Fruit fly (Drosophila melanogaster) whole organism, prepupa: ENCODE data around the gene Ets97D.

Source experiments
- Blimp-1 ChIP-seq: fragments of 200-800 bp; sonication (Bioruptor generic); optimal IDR thresholded peaks from 3 replicates; lab custom pipeline; 2017; ENCODE audit warnings: missing biosample characterization, missing genetic modification characterization, mild to moderate bottlenecking, moderate library complexity, missing genetic modification reagents
- CG10631 ChIP-seq: fragments of 200-800 bp; sonication (Bioruptor generic); optimal IDR thresholded peaks from 2 replicates; lab custom pipeline; 2016; ENCODE audit warnings: missing biosample characterization, missing genetic modification characterization
- CG10669 ChIP-seq: fragments of 200-800 bp; sonication (Bioruptor generic); optimal IDR thresholded peaks from 3 replicates; lab custom pipeline; 2018; ENCODE audit warnings: missing biosample characterization, mild to moderate bottlenecking, missing genetic modification characterization, moderate library complexity
- CG11762 ChIP-seq: fragments of 200-800 bp; sonication (Bioruptor generic); optimal IDR thresholded peaks from 3 replicates; lab custom pipeline; 2016; ENCODE audit warnings: missing biosample characterization, missing genetic modification characterization; ENCODE audit not compliant: insufficient read depth
- CG11902 ChIP-seq: fragments of 200-800 bp; sonication (Bioruptor generic); optimal IDR thresholded peaks from 3 replicates; lab custom pipeline; 2016; ENCODE audit warnings: missing biosample characterization, missing genetic modification characterization
- CG15336 ChIP-seq: fragments of 200-800 bp; sonication (Bioruptor generic); IDR thresholded peaks from 2 replicates; pipeline ENCODE4 v1.3.6; 2022; ENCODE audit warnings: missing biosample characterization, missing genetic modification characterization
- CG1621 ChIP-seq: fragments of 200-800 bp; sonication (Bioruptor generic); optimal IDR thresholded peaks from 3 replicates; lab custom pipeline; 2018; ENCODE audit warnings: missing biosample characterization, mild to moderate bottlenecking, missing genetic modification characterization
- CG3032 ChIP-seq: fragments of 200-800 bp; optimal IDR thresholded peaks from 2 replicates; lab custom pipeline; 2019; ENCODE audit warnings: missing biosample characterization, mild to moderate bottlenecking, missing genetic modification characterization, moderate library complexity
- CG31627 ChIP-seq: fragments of 200-800 bp; sonication (Bioruptor generic); optimal IDR thresholded peaks from 3 replicates; lab custom pipeline; 2016; ENCODE audit warnings: missing biosample characterization, missing genetic modification characterization
- CG32006 ChIP-seq: fragments of 200-800 bp; sonication (Bioruptor generic); optimal IDR thresholded peaks from 3 replicates; lab custom pipeline; 2017; ENCODE audit warnings: missing biosample characterization, mild to moderate bottlenecking, missing genetic modification characterization
- CG34406 ChIP-seq: fragments of 200-800 bp; sonication (Bioruptor generic); optimal IDR thresholded peaks from 3 replicates; lab custom pipeline; 2016; ENCODE audit warnings: missing biosample characterization, missing genetic modification characterization
- CG6276 ChIP-seq: fragments of 200-800 bp; sonication (Bioruptor generic); optimal IDR thresholded peaks from 2 replicates; lab custom pipeline; 2017; ENCODE audit warnings: missing biosample characterization, mild to moderate bottlenecking, missing genetic modification characterization
- CG6792 ChIP-seq: fragments of 200-800 bp; sonication (Bioruptor generic); optimal IDR thresholded peaks from 3 replicates; lab custom pipeline; 2016; ENCODE audit warnings: missing biosample characterization, missing genetic modification characterization
- CG6808 ChIP-seq: fragments of 200-800 bp; sonication (Bioruptor generic); optimal IDR thresholded peaks from 3 replicates; lab custom pipeline; 2017; ENCODE audit warnings: missing biosample characterization, missing genetic modification characterization, mild to moderate bottlenecking, moderate library complexity, missing genetic modification reagents
- CG6854 ChIP-seq: fragments of 200-800 bp; sonication (Bioruptor generic); optimal IDR thresholded peaks from 2 replicates; lab custom pipeline; 2017; ENCODE audit warnings: missing biosample characterization, mild to moderate bottlenecking, missing genetic modification characterization
- CG8319 ChIP-seq: fragments of 200-800 bp; sonication (Bioruptor generic); optimal IDR thresholded peaks from 3 replicates; lab custom pipeline; 2016; ENCODE audit warnings: missing biosample characterization, missing genetic modification characterization
- CG8632 ChIP-seq: fragments of 200-800 bp; sonication (Bioruptor generic); optimal IDR thresholded peaks from 3 replicates; lab custom pipeline; 2016; ENCODE audit warnings: missing biosample characterization, missing genetic modification characterization
- CG9139 ChIP-seq: fragments of 200-800 bp; sonication (Bioruptor generic); optimal IDR thresholded peaks from 3 replicates; lab custom pipeline; 2017; ENCODE audit warnings: missing biosample characterization, mild to moderate bottlenecking, missing genetic modification characterization
- Eip75B ChIP-seq: fragments of 200-800 bp; sonication (Bioruptor generic); optimal IDR thresholded peaks from 3 replicates; lab custom pipeline; 2016; ENCODE audit warnings: missing biosample characterization, missing genetic modification characterization
- Eip78C ChIP-seq: fragments of 200-800 bp; sonication (Bioruptor generic); peaks from one replicate; lab custom pipeline; 2016; ENCODE audit warnings: missing biosample characterization, missing genetic modification characterization
- Eip93F ChIP-seq: fragments of 200-800 bp; sonication (Bioruptor generic); optimal IDR thresholded peaks from 2 replicates; lab custom pipeline; 2016; ENCODE audit warnings: missing biosample characterization, mild to moderate bottlenecking, missing genetic modification characterization
- Ets21C ChIP-seq: fragments of 200-800 bp; sonication (Bioruptor generic); optimal IDR thresholded peaks from 3 replicates; lab custom pipeline; 2016; ENCODE audit warnings: missing biosample characterization, missing genetic modification characterization
- Gug ChIP-seq: fragments of 200-800 bp; sonication (Bioruptor generic); IDR thresholded peaks from 2 replicates; pipeline ENCODE4 v1.3.6; 2022; ENCODE audit warnings: missing biosample characterization, missing genetic modification characterization
- Hr38 ChIP-seq: sonication (Bioruptor generic); optimal IDR thresholded peaks from 2 replicates; lab custom pipeline; 2016; ENCODE audit warnings: missing biosample characterization, missing genetic modification characterization
- Hr39 ChIP-seq: fragments of 200-800 bp; sonication (Bioruptor generic); optimal IDR thresholded peaks from 2 replicates; lab custom pipeline; 2016; ENCODE audit warnings: missing biosample characterization, missing genetic modification characterization
- Hr4 ChIP-seq: fragments of 200-800 bp; sonication (Bioruptor generic); optimal IDR thresholded peaks from 3 replicates; lab custom pipeline; 2016; ENCODE audit warnings: missing biosample characterization, missing genetic modification characterization
- Lpt ChIP-seq: fragments of 200-800 bp; sonication (Bioruptor generic); optimal IDR thresholded peaks from 3 replicates; lab custom pipeline; 2016; ENCODE audit warnings: missing biosample characterization, missing genetic modification characterization
- Met ChIP-seq: fragments of 200-800 bp; sonication (Bioruptor generic); optimal IDR thresholded peaks from 3 replicates; lab custom pipeline; 2016; ENCODE audit warnings: missing biosample characterization, missing genetic modification characterization
- Smox ChIP-seq: fragments of 200-800 bp; sonication (Bioruptor generic); optimal IDR thresholded peaks from 3 replicates; lab custom pipeline; 2016; ENCODE audit warnings: missing biosample characterization, missing genetic modification characterization
- Sox14 ChIP-seq: fragments of 200-800 bp; sonication (Bioruptor generic); optimal IDR thresholded peaks from 3 replicates; lab custom pipeline; 2016; ENCODE audit warnings: missing biosample characterization, missing genetic modification characterization
- Sox15 ChIP-seq: fragments of 200-800 bp; sonication (Bioruptor generic); optimal IDR thresholded peaks from 3 replicates; lab custom pipeline; 2016; ENCODE audit warnings: missing biosample characterization, missing genetic modification characterization
- achi ChIP-seq: fragments of 200-800 bp; sonication (Bioruptor generic); optimal IDR thresholded peaks from 3 replicates; lab custom pipeline; 2016; ENCODE audit warnings: missing biosample characterization, missing genetic modification characterization
- acj6 ChIP-seq: fragments of 200-800 bp; sonication (Bioruptor generic); optimal IDR thresholded peaks from 3 replicates; lab custom pipeline; 2016; ENCODE audit warnings: missing biosample characterization, missing genetic modification characterization
- cyc ChIP-seq: fragments of 200-800 bp; sonication (Bioruptor generic); optimal IDR thresholded peaks from 3 replicates; lab custom pipeline; 2016; ENCODE audit warnings: missing biosample characterization, missing genetic modification characterization
- dac ChIP-seq: fragments of 200-800 bp; sonication (Bioruptor generic); optimal IDR thresholded peaks from 2 replicates; lab custom pipeline; 2017; ENCODE audit warnings: missing biosample characterization, mild to moderate bottlenecking, missing genetic modification characterization
- dsx ChIP-seq: fragments of 200-800 bp; optimal IDR thresholded peaks from 3 replicates; lab custom pipeline; 2019; ENCODE audit warnings: missing biosample characterization, mild to moderate bottlenecking, missing genetic modification characterization, moderate library complexity; ENCODE audit not compliant: poor library complexity, severe bottlenecking
- lz ChIP-seq: fragments of 200-800 bp; sonication (Bioruptor generic); optimal IDR thresholded peaks from 3 replicates; lab custom pipeline; 2016; ENCODE audit warnings: missing biosample characterization, missing genetic modification characterization
- net ChIP-seq: fragments of 200-800 bp; sonication (Bioruptor generic); optimal IDR thresholded peaks from 3 replicates; lab custom pipeline; 2016; ENCODE audit warnings: missing biosample characterization, missing genetic modification characterization
- pdm3 ChIP-seq: fragments of 200-800 bp; sonication (Bioruptor generic); optimal IDR thresholded peaks from 3 replicates; lab custom pipeline; 2016; ENCODE audit warnings: missing biosample characterization, missing genetic modification characterization
- spab ChIP-seq: fragments of 200-800 bp; sonication (Bioruptor generic); optimal IDR thresholded peaks from 2 replicates; lab custom pipeline; 2017; ENCODE audit warnings: missing biosample characterization, mild to moderate bottlenecking, missing genetic modification characterization, missing genetic modification reagents
- ss ChIP-seq, 2 experiments: fragments of 200-800 bp; sonication (Bioruptor generic); optimal IDR thresholded peaks; 2 replicates in 1 of 2; 3 replicates in 1 of 2; lab custom pipeline; 2017 to 2018; ENCODE audit warnings: mild to moderate bottlenecking in 2 of 2, missing biosample characterization in 2 of 2, missing genetic modification characterization in 2 of 2, moderate library complexity in 1 of 2
- svp ChIP-seq: fragments of 200-800 bp; sonication (Bioruptor generic); peaks from one replicate; lab custom pipeline; 2016; ENCODE audit warnings: missing biosample characterization, missing genetic modification characterization
- topi ChIP-seq: fragments of 200-800 bp; sonication (Bioruptor generic); optimal IDR thresholded peaks from 3 replicates; lab custom pipeline; 2016; ENCODE audit warnings: missing biosample characterization, missing genetic modification characterization
- vri ChIP-seq: fragments of 200-800 bp; sonication (Bioruptor generic); optimal IDR thresholded peaks from 3 replicates; lab custom pipeline; 2016; ENCODE audit warnings: missing biosample characterization, mild to moderate bottlenecking, missing genetic modification characterization

The Ets97D gene

DNA sequence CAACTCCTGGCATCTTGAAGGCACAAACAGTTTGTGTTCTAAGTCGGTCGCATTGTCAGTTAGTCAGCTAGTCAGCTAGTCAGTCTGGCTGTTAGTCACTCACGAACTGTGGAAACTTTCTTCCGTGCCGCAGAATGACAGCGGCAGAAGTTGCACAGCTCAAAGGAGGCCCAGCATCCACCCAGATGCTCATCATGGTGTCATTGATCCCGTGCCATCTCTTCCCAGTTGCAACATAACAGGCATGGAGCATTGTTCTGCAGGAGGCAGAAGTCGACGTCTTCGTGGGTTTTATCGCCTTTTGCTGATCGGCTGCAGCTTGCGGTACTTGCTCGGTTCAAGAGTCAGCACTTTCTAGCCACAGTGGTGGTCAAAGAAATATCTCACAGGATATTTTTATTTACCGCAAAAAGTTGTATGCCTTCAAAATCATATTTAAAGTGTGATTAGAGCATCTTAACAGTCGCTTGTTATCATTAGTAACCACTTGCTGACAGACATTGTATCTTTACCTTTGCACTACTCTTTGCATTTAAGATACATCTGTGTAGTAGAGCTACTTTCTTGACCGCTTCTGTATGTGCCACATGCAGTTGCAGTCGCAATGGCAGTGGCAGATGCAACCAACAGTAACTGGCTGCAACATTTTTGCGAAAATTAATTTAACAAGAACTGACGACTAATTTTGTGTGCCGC lies 18.9 kb downstream of the Ets97D start (continued):
- TF ChIP-seq CG6792 (GFP tag; lab: Kevin White, UChicago) (peak; percentile 38), Blimp-1 (GFP tag; lab: Kevin White, UChicago) (no peak), CG8319 (GFP tag; lab: Kevin White, UChicago) (no peak), CG11902 (GFP tag; lab: Kevin White, UChicago) (peak; percentile 4), ss (GFP tag; optimal IDR thresholded peaks at IDR 0.05; lab: Kevin White, UChicago) (peak in 1 of 2 experiments; percentile 11), CG10631 (GFP tag; lab: Kevin White, UChicago) (peak; percentile 49), topi (peak; percentile 52), cyc (peak; percentile 40), achi (GFP tag; lab: Kevin White, UChicago) (peak; percentile 53), dsx (GFP tag; lab: Kevin White, UChicago) (peak; percentile 1), svp (peak; percentile 81), Lpt (GFP tag; lab: Kevin White, UChicago) (peak; percentile 1), CG9139 (GFP tag; lab: Kevin White, UChicago) (no peak), lz (GFP tag; lab: Kevin White, UChicago) (peak; percentile 56), CG15336 (GFP tag; lab: Robert Waterston, UW) (peak; percentile 62), CG34406 (GFP tag; lab: Kevin White, UChicago) (peak; percentile 20), Met (GFP tag; lab: Kevin White, UChicago) (peak; percentile 64), Hr39 (GFP tag; lab: Kevin White, UChicago) (peak; percentile 54), CG11762 (peak; percentile 4), acj6 (GFP tag; lab: Kevin White, UChicago) (peak; percentile 55), CG6808 (GFP tag; lab: Kevin White, UChicago) (no peak), Ets21C (GFP tag; lab: Kevin White, UChicago) (peak; percentile 28), CG3032 (tag; lab: Kevin White, UChicago) (no peak), CG31627 (GFP tag; lab: Kevin White, UChicago) (peak; percentile 53), dac (GFP tag; lab: Kevin White, UChicago) (peak; percentile 3), CG6854 (no peak), CG10669 (peak; percentile 11), Hr4 (GFP tag; lab: Kevin White, UChicago) (peak; percentile 8), Eip75B (GFP tag; lab: Kevin White, UChicago) (peak; percentile 45), net (peak; percentile 35), CG32006 (GFP tag; lab: Kevin White, UChicago) (peak; percentile 70), Sox15 (peak; percentile 31), CG8632 (peak; percentile 32), CG6276 (GFP tag; lab: Kevin White, UChicago) (peak; percentile 35), Eip93F (GFP tag; lab: Kevin White, UChicago) (no peak), Smox (GFP tag; lab: Kevin White, UChicago) (peak; percentile 55), Hr38 (GFP tag; lab: Kevin White, UChicago) (no peak), Sox14 (GFP tag; lab: Kevin White, UChicago) (peak; percentile 64), pdm3 (GFP tag; lab: Kevin White, UChicago) (peak; percentile 44), Gug (GFP tag; lab: Robert Waterston, UW) (peak; percentile 31; the same call in 1 of the 2 replicates), Eip78C (peak; percentile 81), CG1621 (tag; lab: Kevin White, UChicago) (peak; percentile 14), vri (GFP tag; lab: Kevin White, UChicago) (peak; percentile 37), spab (peak; percentile 17)
- TF ChIP-seq, all 60 proteins: peak for 47
